Fruit fly (Drosophila melanogaster) whole organism: Measurements from ENCODE around the gene kon.

Experiments used
- CG8478 ChIP-seq: fragments of >200 bp; optimal IDR thresholded peaks from 2 replicates; lab custom pipeline; 2018; ENCODE audit warnings: inconsistent platforms
- Dll ChIP-seq: fragments of >200 bp; optimal IDR thresholded peaks from 2 replicates; lab custom pipeline; 2017
- EcR ChIP-seq, 2 experiments: fragments of >200 bp; optimal IDR thresholded peaks; 2 replicates each; lab custom pipeline; 2017; ENCODE audit warnings: missing biosample characterization in 2 of 2, missing genetic modification characterization in 2 of 2, missing genetic modification reagents in 2 of 2
- pan ChIP-seq: fragments of >200 bp; optimal IDR thresholded peaks from 2 replicates; lab custom pipeline; 2017
- psq ChIP-seq: fragments of >200 bp; optimal IDR thresholded peaks from 2 replicates; lab custom pipeline; 2017
- usp ChIP-seq: fragments of >200 bp; optimal IDR thresholded peaks from 2 replicates; lab custom pipeline; 2017; ENCODE audit warnings: missing biosample characterization, missing genetic modification characterization, mixed read lengths

dm6 chr2L:18549470-18549869 lies 45.7 kb upstream of the kon start:
- TF ChIP-seq EcR (GFP tag; optimal IDR thresholded peaks at IDR 0.05; lab: Kevin White, UChicago) (no peak), CG8478 (lab: Kevin White, UChicago) (no peak), Dll (lab: Kevin White, UChicago) (no peak), psq (no peak), usp (GFP tag; lab: Kevin White, UChicago) (no peak), pan (lab: Kevin White, UChicago) (no peak)
